Fruit fly (Drosophila melanogaster) whole organism: ENCODE measurements around the gene CG11369.

Experiments used
- CG8478 ChIP-seq: fragments of >200 bp; optimal IDR thresholded peaks from 2 replicates; lab custom pipeline; 2018; ENCODE audit warnings: inconsistent platforms
- Dll ChIP-seq: fragments of >200 bp; optimal IDR thresholded peaks from 2 replicates; lab custom pipeline; 2017
- EcR ChIP-seq, 2 experiments: fragments of >200 bp; optimal IDR thresholded peaks; 2 replicates each; lab custom pipeline; 2017; ENCODE audit warnings: missing biosample characterization in 2 of 2, missing genetic modification characterization in 2 of 2, missing genetic modification reagents in 2 of 2
- pan ChIP-seq: fragments of >200 bp; optimal IDR thresholded peaks from 2 replicates; lab custom pipeline; 2017
- psq ChIP-seq: fragments of >200 bp; optimal IDR thresholded peaks from 2 replicates; lab custom pipeline; 2017
- usp ChIP-seq: fragments of >200 bp; optimal IDR thresholded peaks from 2 replicates; lab custom pipeline; 2017; ENCODE audit warnings: missing biosample characterization, missing genetic modification characterization, mixed read lengths

DNA sequence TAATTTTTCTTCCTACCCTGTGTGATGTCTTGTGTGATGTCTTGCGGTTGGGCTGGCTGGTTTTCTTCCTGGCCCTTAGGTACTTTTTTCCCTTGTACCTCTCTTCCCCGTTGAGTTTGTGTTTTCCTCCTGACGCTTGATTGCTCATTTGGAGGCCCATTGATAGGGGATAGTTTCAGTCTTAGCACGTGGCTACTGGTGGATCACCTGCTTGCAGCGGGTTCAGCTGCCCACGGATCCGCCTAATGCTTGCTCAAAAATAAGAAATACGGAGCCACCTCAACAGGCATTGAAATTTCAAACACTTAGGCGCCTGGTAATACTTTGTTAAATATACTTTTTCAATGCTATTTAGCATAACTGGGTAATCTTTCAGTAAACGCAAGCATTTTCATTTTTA is at the start of gene CG11369:
- TF ChIP-seq EcR (GFP tag; optimal IDR thresholded peaks at IDR 0.05; lab: Kevin White, UChicago), result no peak
- no peak for TF ChIP-seq CG8478
- no peak for TF ChIP-seq psq (lab: Kevin White, UChicago)
- TF ChIP-seq pan (lab: Kevin White, UChicago), result no peak
- TF ChIP-seq Dll (lab: Kevin White, UChicago), result no peak
- TF ChIP-seq usp (GFP tag; lab: Kevin White, UChicago), result no peak
